Fruit fly (Drosophila melanogaster) whole organism, embryonic: Measurements from ENCODE around the gene CG12182.

Source experiments
- ATbp ChIP-seq: fragments of 200-800 bp; sonication (Bioruptor generic); optimal IDR thresholded peaks from 2 replicates; lab custom pipeline; 2017; ENCODE audit warnings: missing biosample characterization, mild to moderate bottlenecking, missing genetic modification characterization, missing genetic modification reagents
- Abd-B ChIP-seq: fragments of 200-800 bp; sonication (Bioruptor generic); optimal IDR thresholded peaks from 2 replicates; lab custom pipeline; 2018; ENCODE audit warnings: missing biosample characterization, mild to moderate bottlenecking, missing genetic modification characterization, moderate library complexity
- Atf3 ChIP-seq: fragments of 200-800 bp; sonication (Bioruptor generic); optimal IDR thresholded peaks from 3 replicates; lab custom pipeline; 2016; ENCODE audit warnings: missing biosample characterization, missing genetic modification characterization
- BEAF-32 ChIP-seq: fragments of 200-800 bp; sonication (Bioruptor generic); optimal IDR thresholded peaks from 3 replicates; lab custom pipeline; 2017; ENCODE audit warnings: missing biosample characterization, missing genetic modification characterization, mild to moderate bottlenecking, moderate library complexity, missing genetic modification reagents
- Bdp1 ChIP-seq: fragments of 200-800 bp; sonication (Bioruptor generic); optimal IDR thresholded peaks from 3 replicates; lab custom pipeline; 2016; ENCODE audit warnings: missing biosample characterization, missing genetic modification characterization
- Bgb ChIP-seq: fragments of 200-800 bp; sonication (Bioruptor generic); IDR thresholded peaks from 2 replicates; pipeline ENCODE4 v1.3.6; 2022; ENCODE audit warnings: missing biosample characterization, missing genetic modification characterization; ENCODE audit not compliant: partially characterized antibody
- BtbVII ChIP-seq: fragments of 200-800 bp; sonication (Bioruptor generic); optimal IDR thresholded peaks from 3 replicates; lab custom pipeline; 2017; ENCODE audit warnings: missing biosample characterization, mild to moderate bottlenecking, missing genetic modification characterization
- CG10543 ChIP-seq: fragments of 200-800 bp; sonication (Bioruptor generic); optimal IDR thresholded peaks from 3 replicates; lab custom pipeline; 2017; ENCODE audit warnings: missing biosample characterization, mild to moderate bottlenecking, missing genetic modification characterization, moderate library complexity
- CG11093 ChIP-seq: fragments of 200-800 bp; sonication (Bioruptor generic); IDR thresholded peaks from 3 replicates; pipeline ENCODE4 v1.3.6; 2022; ENCODE audit warnings: missing biosample characterization, missing genetic modification characterization
- CG11398 ChIP-seq: fragments of 200-800 bp; sonication (Bioruptor generic); optimal IDR thresholded peaks from 2 replicates; lab custom pipeline; 2016; ENCODE audit warnings: missing biosample characterization, missing genetic modification characterization
- CG11695 ChIP-seq: fragments of 200-800 bp; sonication (Bioruptor generic); IDR thresholded peaks from 3 replicates; pipeline ENCODE4 v1.3.6; 2022; ENCODE audit warnings: missing biosample characterization, missing genetic modification characterization
- CG12104 ChIP-seq: fragments of 200-800 bp; sonication (Bioruptor generic); optimal IDR thresholded peaks from 3 replicates; lab custom pipeline; 2016; ENCODE audit warnings: missing biosample characterization, missing genetic modification characterization
- CG13624 ChIP-seq: fragments of 200-800 bp; sonication (Bioruptor generic); optimal IDR thresholded peaks from 2 replicates; lab custom pipeline; 2016; ENCODE audit warnings: missing biosample characterization, missing genetic modification characterization
- CG13775 ChIP-seq: fragments of 200-800 bp; sonication (Bioruptor generic); optimal IDR thresholded peaks from 3 replicates; lab custom pipeline; 2017; ENCODE audit warnings: missing biosample characterization, mild to moderate bottlenecking, missing genetic modification characterization
- CG14014 ChIP-seq: fragments of 200-800 bp; sonication (Bioruptor generic); IDR thresholded peaks from 2 replicates; pipeline ENCODE4 v1.3.6; 2022; ENCODE audit warnings: missing biosample characterization, missing genetic modification characterization
- CG14860 ChIP-seq: fragments of 200-800 bp; sonication (Bioruptor generic); IDR thresholded peaks from 3 replicates; pipeline ENCODE4 v1.3.6; 2022; ENCODE audit warnings: missing biosample characterization, missing genetic modification characterization; ENCODE audit not compliant: partially characterized antibody
- CG1529 ChIP-seq: fragments of 200-800 bp; sonication (Bioruptor generic); optimal IDR thresholded peaks from 3 replicates; lab custom pipeline; 2018; ENCODE audit warnings: missing biosample characterization, missing genetic modification characterization
- CG17385 ChIP-seq: fragments of 200-800 bp; sonication (Bioruptor generic); optimal IDR thresholded peaks from 3 replicates; lab custom pipeline; 2018; ENCODE audit warnings: missing biosample characterization, mild to moderate bottlenecking, missing genetic modification characterization
- CG2120 ChIP-seq: fragments of 200-800 bp; sonication (Bioruptor generic); optimal IDR thresholded peaks from 3 replicates; lab custom pipeline; 2016; ENCODE audit warnings: missing biosample characterization, missing genetic modification characterization
- CG3065 ChIP-seq: fragments of 200-800 bp; sonication (Bioruptor generic); optimal IDR thresholded peaks from 2 replicates; lab custom pipeline; 2016; ENCODE audit warnings: missing biosample characterization, missing genetic modification characterization
- CG3281 ChIP-seq: fragments of 200-800 bp; sonication (Bioruptor generic); optimal IDR thresholded peaks from 3 replicates; lab custom pipeline; 2017; ENCODE audit warnings: missing biosample characterization, mild to moderate bottlenecking, missing genetic modification characterization
- CG4328 ChIP-seq: fragments of 200-800 bp; sonication (Bioruptor generic); optimal IDR thresholded peaks from 3 replicates; lab custom pipeline; 2017; ENCODE audit warnings: missing biosample characterization, missing genetic modification reagents, missing genetic modification characterization
- CG6689 ChIP-seq: fragments of 200-800 bp; sonication (Bioruptor generic); IDR thresholded peaks from 2 replicates; pipeline ENCODE4 v1.3.6; 2022; ENCODE audit warnings: missing biosample characterization, missing genetic modification characterization
- CG7839 ChIP-seq: fragments of 200-800 bp; sonication (Bioruptor generic); optimal IDR thresholded peaks from 3 replicates; lab custom pipeline; 2018; ENCODE audit warnings: missing biosample characterization, mild to moderate bottlenecking, missing genetic modification characterization, moderate library complexity
- CG9932 ChIP-seq: fragments of 200-800 bp; sonication (Bioruptor generic); IDR thresholded peaks from 2 replicates; pipeline ENCODE4 v1.3.6; 2022; ENCODE audit warnings: missing biosample characterization, missing genetic modification characterization
- CHES-1-like ChIP-seq: fragments of 200-800 bp; sonication (Bioruptor generic); optimal IDR thresholded peaks from 2 replicates; lab custom pipeline; 2016; ENCODE audit warnings: missing biosample characterization, missing genetic modification characterization
- CkIIα-i1 ChIP-seq: fragments of 200-800 bp; sonication (Bioruptor generic); IDR thresholded peaks from 2 replicates; pipeline ENCODE4 v1.3.6; 2022; ENCODE audit warnings: missing biosample characterization, missing genetic modification characterization
- D19B ChIP-seq: fragments of 200-800 bp; sonication (Bioruptor generic); optimal IDR thresholded peaks from 2 replicates; lab custom pipeline; 2017; ENCODE audit warnings: missing biosample characterization, mild to moderate bottlenecking, missing genetic modification characterization
- Dref ChIP-seq: fragments of 200-800 bp; sonication (Bioruptor generic); IDR thresholded peaks from 2 replicates; pipeline ENCODE4 v1.3.6; 2022; ENCODE audit warnings: missing biosample characterization, missing genetic modification characterization
- Kr ChIP-seq: fragments of 200-800 bp; sonication (Bioruptor generic); optimal IDR thresholded peaks from 2 replicates; lab custom pipeline; 2017; ENCODE audit warnings: missing biosample characterization, mild to moderate bottlenecking, missing genetic modification characterization
- Mes4 ChIP-seq: fragments of 200-800 bp; sonication (Bioruptor generic); optimal IDR thresholded peaks from 2 replicates; lab custom pipeline; 2016; ENCODE audit warnings: missing biosample characterization, missing genetic modification characterization
- NK7.1 ChIP-seq: fragments of 200-800 bp; sonication (Bioruptor generic); optimal IDR thresholded peaks from 3 replicates; lab custom pipeline; 2016; ENCODE audit warnings: missing biosample characterization, missing genetic modification characterization
- Nf-YB ChIP-seq: fragments of 200-800 bp; sonication (Bioruptor generic); optimal IDR thresholded peaks from 3 replicates; lab custom pipeline; 2019; ENCODE audit warnings: missing biosample characterization, mild to moderate bottlenecking, missing genetic modification characterization, moderate library complexity
- NfI ChIP-seq: fragments of 200-800 bp; sonication (Bioruptor generic); optimal IDR thresholded peaks from 3 replicates; lab custom pipeline; 2018; ENCODE audit warnings: missing biosample characterization, mild to moderate bottlenecking, missing genetic modification characterization, moderate library complexity
- Pdp1 ChIP-seq, 2 experiments: fragments of 200-800 bp; sonication (Bioruptor generic); optimal IDR thresholded peaks; 3 replicates each; lab custom pipeline; 2016; ENCODE audit warnings: missing biosample characterization in 2 of 2, missing genetic modification characterization in 2 of 2, mild to moderate bottlenecking in 1 of 2, moderate library complexity in 1 of 2
- abd-A ChIP-seq: fragments of 200-800 bp; sonication (Bioruptor generic); optimal IDR thresholded peaks from 3 replicates; lab custom pipeline; 2019; ENCODE audit warnings: missing biosample characterization, mild to moderate bottlenecking, missing genetic modification characterization, moderate library complexity
- bigmax ChIP-seq: fragments of 200-800 bp; sonication (Bioruptor generic); optimal IDR thresholded peaks from 2 replicates; lab custom pipeline; 2018; ENCODE audit warnings: missing biosample characterization, mild to moderate bottlenecking, missing genetic modification characterization
- chn ChIP-seq: fragments of 200-800 bp; sonication (Bioruptor generic); optimal IDR thresholded peaks from 2 replicates; lab custom pipeline; 2016; ENCODE audit warnings: missing biosample characterization, missing genetic modification characterization
- grau ChIP-seq: fragments of 200-800 bp; optimal IDR thresholded peaks from 3 replicates; lab custom pipeline; 2019; ENCODE audit warnings: missing biosample characterization, mild to moderate bottlenecking, missing genetic modification characterization, moderate library complexity
- ken ChIP-seq: fragments of 200-800 bp; sonication (Bioruptor generic); IDR thresholded peaks from 3 replicates; pipeline ENCODE4 v1.3.6; 2022; ENCODE audit warnings: missing biosample characterization, missing genetic modification characterization
- lbe ChIP-seq: fragments of 200-800 bp; sonication (Bioruptor generic); optimal IDR thresholded peaks from 2 replicates; lab custom pipeline; 2016; ENCODE audit warnings: missing biosample characterization, mild to moderate bottlenecking, missing genetic modification characterization
- lola ChIP-seq, 3 experiments: fragments of >200 bp in 2 of 3; fragments of 200-800 bp in 1 of 3; sonication (Bioruptor generic) in 1 of 3; optimal IDR thresholded peaks; 2 replicates each; lab custom pipeline; 2017 to 2019; ENCODE audit warnings: missing biosample characterization in 3 of 3, missing genetic modification characterization in 3 of 3, mild to moderate bottlenecking in 1 of 3, moderate library complexity in 1 of 3
- mam ChIP-seq: fragments of 200-800 bp; sonication (Bioruptor generic); optimal IDR thresholded peaks from 3 replicates; lab custom pipeline; 2016; ENCODE audit warnings: missing biosample characterization, missing genetic modification characterization
- peb ChIP-seq: fragments of 200-800 bp; sonication (Bioruptor generic); IDR thresholded peaks from 2 replicates; pipeline ENCODE4 v1.3.6; 2022; ENCODE audit warnings: missing biosample characterization, missing genetic modification characterization
- pita ChIP-seq: fragments of 200-800 bp; sonication (Bioruptor generic); optimal IDR thresholded peaks from 2 replicates; lab custom pipeline; 2017; ENCODE audit warnings: missing biosample characterization, mild to moderate bottlenecking, missing genetic modification characterization
- ranshi ChIP-seq: fragments of 200-800 bp; sonication (Bioruptor generic); IDR thresholded peaks from 2 replicates; pipeline ENCODE4 v1.3.6; 2022; ENCODE audit warnings: missing biosample characterization, missing genetic modification characterization
- so ChIP-seq: fragments of 200-800 bp; sonication (Bioruptor generic); IDR thresholded peaks from 3 replicates; pipeline ENCODE4 v1.3.6; 2022; ENCODE audit warnings: missing biosample characterization, missing genetic modification characterization
- zen2 ChIP-seq: fragments of 200-800 bp; sonication (Bioruptor generic); IDR thresholded peaks from 3 replicates; pipeline ENCODE4 v1.3.6; 2022; ENCODE audit warnings: missing biosample characterization, missing genetic modification characterization; ENCODE audit not compliant: partially characterized antibody

The CG12182 gene

dm6 chr3L:2585794-2586741 is 13.3 kb downstream of the CG12182 start, which contains the start of gene msn (continued):
- TF ChIP-seq CG4328 (GFP tag; lab: Kevin White, UChicago) (no peak), bigmax (GFP tag; lab: Kevin White, UChicago) (no peak), abd-A (tag; lab: Kevin White, UChicago) (no peak), Pdp1 (GFP tag; optimal IDR thresholded peaks at IDR 0.05; lab: Kevin White, UChicago) (peak in 1 of 2 experiments; percentile 71), pita (no peak), CG1529 (GFP tag; lab: Kevin White, UChicago) (no peak), lola (GFP tag; optimal IDR thresholded peaks at IDR 0.05; lab: Kevin White, UChicago) (no peak), ATbp (no peak), Abd-B (GFP tag; lab: Kevin White, UChicago) (peak; percentile 20), NfI (GFP tag; lab: Kevin White, UChicago) (no peak), CHES-1-like (GFP tag; lab: Kevin White, UChicago) (peak; percentile 36), Nf-YB (peak; percentile 41), CG13775 (GFP tag; lab: Kevin White, UChicago) (no peak), chn (GFP tag; lab: Kevin White, UChicago) (no peak), CG9932 (GFP tag; lab: Robert Waterston, UW) (peak; percentile 56), Mes4 (GFP tag; lab: Kevin White, UChicago) (peak; percentile 8), BEAF-32 (GFP tag; lab: Kevin White, UChicago) (peak; percentile 64), CG7839 (tag; lab: Kevin White, UChicago) (no peak), ranshi (peak; percentile 27; the same call in 1 of the 2 replicates), so (no peak; the same call in 2 of the 3 replicates), CG3065 (no peak), D19B (no peak), Kr (no peak), CG17385 (GFP tag; lab: Kevin White, UChicago) (peak; percentile 22), CG6689 (GFP tag; lab: Robert Waterston, UW) (no peak), Bgb (peak; percentile 64), peb (no peak), CG12104 (GFP tag; lab: Kevin White, UChicago) (no peak), lbe (no peak), CG11695 (GFP tag; lab: Robert Waterston, UW) (no peak), CG10543 (peak; percentile 69), CG11093 (GFP tag; lab: Robert Waterston, UW) (no peak), Dref (GFP tag; lab: Robert Waterston, UW) (peak; percentile 86), mam (no peak), BtbVII (peak; percentile 60), grau (tag; lab: Kevin White, UChicago) (peak; percentile 8), CG3281 (GFP tag; lab: Kevin White, UChicago) (peak; percentile 50), Atf3 (GFP tag; lab: Kevin White, UChicago) (no peak), CG14860 (GFP tag; lab: Robert Waterston, UW) (0 out of 3 replicates have a peak, but pooled peaks have one; percentile 36), CG11398 (GFP tag; lab: Kevin White, UChicago) (peak; percentile 11), CG14014 (peak; percentile 40; the same call in 1 of the 2 replicates), zen2 (GFP tag; lab: Robert Waterston, UW) (peak; percentile 21; the same call in 1 of the 3 replicates), Bdp1 (GFP tag; lab: Kevin White, UChicago) (no peak), CG2120 (GFP tag; lab: Kevin White, UChicago) (peak; percentile 14), ken (GFP tag; lab: Robert Waterston, UW) (peak; percentile 44; the same call in 1 of the 3 replicates), NK7.1 (no peak), CkIIα-i1 (GFP tag; lab: Robert Waterston, UW) (no peak), CG13624 (GFP tag; lab: Kevin White, UChicago) (no peak)
